Fruit fly (Drosophila melanogaster) whole organism, embryonic: ENCODE data around the gene Gnf1.

Source experiments
- Usf ChIP-seq: fragments of 200-800 bp; sonication (Bioruptor generic); optimal IDR thresholded peaks from 2 replicates; lab custom pipeline; 2017; ENCODE audit warnings: missing genotype, missing biosample characterization, missing genetic modification characterization
- eyg ChIP-seq: fragments of 200-800 bp; sonication (Bioruptor generic); optimal IDR thresholded peaks from 3 replicates; lab custom pipeline; 2016; ENCODE audit warnings: missing biosample characterization, missing genetic modification characterization

DNA sequence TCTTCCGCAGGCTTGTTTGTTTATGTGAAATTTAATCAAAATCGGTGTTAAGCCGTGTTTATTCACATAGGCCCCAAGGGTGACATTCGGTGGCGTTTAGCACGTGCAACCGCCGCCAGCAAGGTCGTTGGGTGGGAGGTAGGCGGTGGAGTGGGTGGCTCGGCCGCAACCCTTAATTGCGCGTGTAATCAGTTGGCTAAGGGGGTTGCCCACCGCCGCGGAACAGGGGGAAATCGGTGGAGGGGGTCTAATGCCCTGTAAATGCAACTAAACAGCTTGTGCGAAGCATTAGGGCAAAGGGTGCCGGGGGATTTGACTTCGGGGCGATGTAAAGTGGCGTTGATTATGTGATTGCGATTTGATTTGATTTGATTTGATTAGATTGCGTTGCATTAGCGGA lies 2.9 kb upstream of the Gnf1 start:
- TF ChIP-seq eyg (GFP tag; lab: Kevin White, UChicago) = no peak
- no peak for TF ChIP-seq Usf (GFP tag; lab: Kevin White, UChicago)
